Worm (Caenorhabditis elegans): ENCODE measurements around the gene Y17G7B.21.
A peak's percentile ranks its signal among the peaks of the same experiment; 100 is the strongest.

Y17G7B.21 gene

DNA sequence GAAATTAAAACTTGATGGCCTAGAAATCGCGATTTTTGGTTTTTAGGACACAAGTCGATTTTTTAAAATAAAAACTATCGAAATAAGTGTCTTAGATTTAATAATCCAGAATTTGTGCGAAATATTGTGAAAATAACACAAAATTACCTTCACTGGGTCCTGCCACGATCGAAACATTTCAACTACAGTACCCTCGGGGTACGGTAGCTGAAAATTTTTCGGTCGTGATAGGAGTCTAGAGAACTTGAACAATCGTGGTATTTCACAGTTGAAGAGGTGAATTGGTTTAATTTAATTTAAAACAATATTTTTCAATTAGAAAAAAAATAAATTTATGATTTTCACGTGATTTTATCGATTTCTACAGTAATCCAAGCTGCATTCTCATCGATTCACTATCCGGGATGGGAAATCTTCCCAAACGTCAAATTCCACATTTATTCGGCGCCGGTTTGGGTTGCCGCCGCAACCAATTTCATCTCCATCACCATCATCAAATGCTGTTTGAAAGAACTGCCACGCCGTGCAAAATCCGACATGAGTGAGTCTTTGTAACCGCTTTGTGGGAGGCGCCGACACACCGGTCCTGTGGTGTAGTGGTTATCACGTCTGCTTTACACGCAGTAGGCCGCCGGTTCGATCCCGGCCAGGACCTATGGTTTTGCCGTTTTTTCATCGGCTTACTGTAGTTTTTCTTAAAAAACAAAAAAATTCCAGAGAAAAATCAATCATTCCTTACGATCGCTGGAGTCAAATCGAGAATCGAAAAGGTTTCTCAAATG is 18.5 kb downstream of the Y17G7B.21 start:
- TF ChIP-seq ceh-82 (tag; optimal IDR thresholded peaks at IDR 0.05) (peak in 2 of 3 experiments; percentile 35 to 73), efl-3 (GFP tag; optimal IDR thresholded peaks at IDR 0.05) (no peak), fos-1 (tag; optimal IDR thresholded peaks at IDR 0.05) (peak; percentile 53), swsn-7 (tag; optimal IDR thresholded peaks at IDR 0.05) (peak; percentile 65), F16B12.6 (tag; optimal IDR thresholded peaks at IDR 0.05) (no peak), nhr-76 (tag; optimal IDR thresholded peaks at IDR 0.05) (no peak), nhr-28 (tag; optimal IDR thresholded peaks at IDR 0.05) (no peak), ztf-4 (tag; optimal IDR thresholded peaks at IDR 0.05) (no peak), mab-9 (GFP tag; IDR thresholded peaks at IDR 0.05) (no peak), skn-1 (tag; optimal IDR thresholded peaks at IDR 0.05) (peak; percentile 30), nhr-11 (tag; optimal IDR thresholded peaks at IDR 0.05) (no peak), nhr-20 (tag; optimal IDR thresholded peaks at IDR 0.05) (peak; percentile 71), snu-23 (GFP tag; optimal IDR thresholded peaks at IDR 0.05) (peak; percentile 87), ceh-90 (tag; optimal IDR thresholded peaks at IDR 0.05) (no peak), pax-3 (tag; optimal IDR thresholded peaks at IDR 0.05) (no peak), ceh-63 (GFP tag; optimal IDR thresholded peaks at IDR 0.05) (no peak), unc-62 (GFP tag; optimal IDR thresholded peaks at IDR 0.05) (no peak), aha-1 (tag; optimal IDR thresholded peaks at IDR 0.05) (no peak), ets-5 (GFP tag; IDR thresholded peaks at IDR 0.05) (no peak), fkh-8 (tag; optimal IDR thresholded peaks at IDR 0.05) (peak; percentile 73), xbp-1 (tag; optimal IDR thresholded peaks at IDR 0.05) (peak; percentile 51), ama-1 (optimal IDR thresholded peaks at IDR 0.05) (no peak), efl-1 (optimal IDR thresholded peaks at IDR 0.05) (peak; percentile 36 to 62), efl-1 (GFP tag; optimal IDR thresholded peaks at IDR 0.05 in 1 of 2) (peak; percentile 55 to 95), alr-1 (tag; optimal IDR thresholded peaks at IDR 0.05; ENCODE audit: borderline replicate concordance) (no peak), aly-2 (tag; optimal IDR thresholded peaks at IDR 0.05) (peak; percentile 28), egl-27 (tag; optimal IDR thresholded peaks at IDR 0.05) (no peak), hlh-17 (GFP tag; optimal IDR thresholded peaks at IDR 0.05; ENCODE audit: borderline replicate concordance) (no peak), egl-13 (tag; optimal IDR thresholded peaks at IDR 0.05) (no peak), zag-1 (tag; optimal IDR thresholded peaks at IDR 0.05) (no peak), nhr-237 (tag; optimal IDR thresholded peaks at IDR 0.05) (no peak), fkh-10 (GFP tag; optimal IDR thresholded peaks at IDR 0.05) (peak; percentile 21), sptf-1 (tag; optimal IDR thresholded peaks at IDR 0.05) (no peak), nhr-84 (tag; optimal IDR thresholded peaks at IDR 0.05) (no peak), Y116A8C.19 (tag; optimal IDR thresholded peaks at IDR 0.05; ENCODE audit: borderline replicate concordance) (no peak), ceh-8 (GFP tag; optimal IDR thresholded peaks at IDR 0.05) (no peak), mdl-1 (tag; optimal IDR thresholded peaks at IDR 0.05) (peak in 1 of 2 experiments; percentile 57), jun-1 (tag; optimal IDR thresholded peaks at IDR 0.05) (peak; percentile 49), nhr-19 (GFP tag; conservative IDR thresholded peaks at IDR 0.05) (peak; percentile 66), unc-98 (GFP tag; IDR thresholded peaks at IDR 0.05) (no peak), mef-2 (tag; optimal IDR thresholded peaks at IDR 0.05) (no peak), lir-3 (tag; optimal IDR thresholded peaks at IDR 0.05; ENCODE audit: poor library complexity) (peak; percentile 36), irx-1 (tag; optimal IDR thresholded peaks at IDR 0.05) (peak; percentile 59), ceh-88 (GFP tag; IDR thresholded peaks at IDR 0.05) (no peak), pag-3 (tag; optimal IDR thresholded peaks at IDR 0.05; ENCODE audit: borderline replicate concordance, insufficient read depth) (no peak), mep-1 (tag; optimal IDR thresholded peaks at IDR 0.05) (peak; percentile 52), nhr-77 (tag; optimal IDR thresholded peaks at IDR 0.05) (peak; percentile 59), hlh-4 (tag; optimal IDR thresholded peaks at IDR 0.05) (no peak), nhr-71 (tag; optimal IDR thresholded peaks at IDR 0.05) (peak; percentile 71), lin-14 (GFP tag; optimal IDR thresholded peaks at IDR 0.05) (peak; percentile 52), tbx-2 (tag; optimal IDR thresholded peaks at IDR 0.05) (peak; percentile 57), C16A3.4 (tag; optimal IDR thresholded peaks at IDR 0.05) (peak; percentile 61), C04F5.9 (tag; optimal IDR thresholded peaks at IDR 0.05) (no peak)

Measured in whole organism, L1 larva.